Worm (Caenorhabditis elegans): Measurements from ENCODE around the gene Y38H6C.24.

DNA sequence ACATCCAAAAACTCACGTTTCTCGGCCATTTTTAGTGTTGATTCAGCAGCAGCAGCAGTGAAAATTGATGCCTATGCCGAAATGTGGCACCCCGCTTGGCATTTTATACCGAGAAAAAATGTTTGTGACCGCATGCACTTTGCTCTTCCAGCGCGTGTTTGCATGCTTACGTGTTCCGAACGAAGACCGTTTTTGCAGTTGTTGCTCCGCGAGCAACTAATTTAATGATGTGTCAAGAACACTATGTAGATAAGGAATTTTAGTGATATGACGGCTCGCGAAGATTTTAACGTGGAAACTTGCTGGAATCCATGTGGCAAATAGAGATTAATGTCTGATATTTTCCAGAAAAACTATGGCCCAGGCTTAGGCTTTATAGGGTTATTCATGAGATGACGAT, 27.3 kb upstream of the Y38H6C.24 start, which contains the start of gene dct-16:
- TF ChIP-seq dmd-4 (tag; optimal IDR thresholded peaks at IDR 0.05) (no peak), aly-2 (tag; optimal IDR thresholded peaks at IDR 0.05) (no peak), zag-1 (tag; optimal IDR thresholded peaks at IDR 0.05) (no peak), lsy-2 (tag; optimal IDR thresholded peaks at IDR 0.05) (no peak), ceh-82 (tag; optimal IDR thresholded peaks at IDR 0.05) (no peak), mbf-1 (tag; optimal IDR thresholded peaks at IDR 0.05) (no peak), blmp-1 (tag; optimal IDR thresholded peaks at IDR 0.05; ENCODE audit: insufficient read depth) (no peak), nhr-129 (tag; optimal IDR thresholded peaks at IDR 0.05) (no peak), R02D3.7 (tag; optimal IDR thresholded peaks at IDR 0.05) (no peak), ceh-16 (tag; optimal IDR thresholded peaks at IDR 0.05) (no peak), ama-1 (optimal IDR thresholded peaks at IDR 0.05) (no peak), unc-62 (GFP tag; optimal IDR thresholded peaks at IDR 0.05) (no peak)

Data from whole organism, L2 larva.